Worm (Caenorhabditis elegans) whole organism, midembryonic: Measurements from ENCODE around the gene ZC239.14.

Experiments
- T22C8.4 ChIP-seq: fragments of 200-800 bp; sonication (Bioruptor generic); IDR thresholded peaks from 2 replicates; pipeline ENCODE4 v1.3.6; 2022; ENCODE audit warnings: missing genetic modification characterization, missing compliant biosample characterization
- flt-1 ChIP-seq: fragments of 200-800 bp; sonication (Bioruptor generic); IDR thresholded peaks from 2 replicates; pipeline ENCODE4 v1.3.6; 2022; ENCODE audit warnings: missing genetic modification characterization, missing compliant biosample characterization
- klf-2 ChIP-seq: fragments of 200-800 bp; sonication (Bioruptor generic); conservative IDR thresholded peaks from 2 replicates; pipeline ENCODE4 v1.3.6; 2022; ENCODE audit warnings: missing genetic modification reagents, missing genetic modification characterization, missing compliant biosample characterization
- med-1 ChIP-seq: sonication (generic microtip); optimal IDR thresholded peaks from 2 replicates; lab custom pipeline; 2017; ENCODE audit warnings: missing genetic modification characterization, mild to moderate bottlenecking, missing compliant biosample characterization, antibody characterized with exemption, missing genetic modification reagents; ENCODE audit not compliant: insufficient read depth
- tab-1 ChIP-seq: fragments of 200-800 bp; sonication (Bioruptor generic); IDR thresholded peaks from 2 replicates; pipeline ENCODE4 v1.3.6; 2022; ENCODE audit warnings: missing genetic modification characterization, missing compliant biosample characterization

ce11 chrII:3245836-3246235, 24.0 kb upstream of the ZC239.14 start, which contains the start of gene C17F4.7:
- TF ChIP-seq klf-2 (no peak), med-1 (no peak), tab-1 (no peak), T22C8.4 (GFP tag; lab: Robert Waterston, UW) (no peak), flt-1 (GFP tag; lab: Robert Waterston, UW) (no peak)
